Worm (Caenorhabditis elegans) whole organism, L4 larva: ENCODE results near the gene C18E9.8.

ENCODE experiments used
- Y48G9A.11 ChIP-seq: fragments of 200-800 bp; sonication (Bioruptor generic); IDR thresholded peaks from 2 replicates; pipeline ENCODE4 v1.3.6; 2022; ENCODE audit warnings: missing genetic modification reagents, missing genetic modification characterization, missing compliant biosample characterization
- nhr-237 ChIP-seq: sonication (generic microtip); optimal IDR thresholded peaks from 2 replicates; lab custom pipeline; 2017; ENCODE audit warnings: missing biosample characterization, missing genetic modification characterization
- tag-97 ChIP-seq: fragments of 200-800 bp; sonication (Bioruptor generic); IDR thresholded peaks from 2 replicates; pipeline ENCODE4 v1.3.6; 2022; ENCODE audit warnings: missing genetic modification characterization, missing compliant biosample characterization

ce11 chrII:8948640-8949039 lies 39.2 kb downstream of the C18E9.8 start:
- TF ChIP-seq nhr-237 (tag; lab: Kevin White, UChicago), result no peak
- no peak for TF ChIP-seq Y48G9A.11 (GFP tag; lab: Robert Waterston, UW)
- no peak for TF ChIP-seq tag-97 (GFP tag; lab: Robert Waterston, UW)
